Worm (Caenorhabditis elegans): ENCODE measurements around the gene frpr-18.

The frpr-18 gene

DNA sequence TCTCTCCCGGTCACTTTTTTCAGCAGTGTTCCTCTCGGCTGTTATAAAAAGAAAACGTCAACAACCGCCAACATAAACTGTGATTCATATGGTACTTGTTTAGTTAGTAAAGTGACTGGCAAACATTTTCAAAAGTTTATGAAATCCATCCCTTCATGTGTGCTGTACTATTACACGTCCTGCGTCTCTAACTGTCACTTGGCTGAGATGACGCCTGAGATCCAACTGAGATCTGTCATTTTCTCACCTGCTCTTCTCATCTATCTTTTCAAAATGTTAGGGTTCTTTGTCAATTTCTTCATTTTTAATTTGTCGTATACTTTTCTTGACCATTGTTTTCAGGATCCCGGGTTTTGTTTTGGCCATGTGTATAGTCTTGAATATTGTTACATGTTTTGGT lies 4.6 kb downstream of the frpr-18 start:
- TF ChIP-seq tbx-37 (GFP tag; conservative IDR thresholded peaks at IDR 0.05) (no peak), pes-1 (GFP tag; IDR thresholded peaks at IDR 0.05) (no peak), hmbx-1 (tag; optimal IDR thresholded peaks at IDR 0.05) (no peak), flt-1 (GFP tag; IDR thresholded peaks at IDR 0.05) (no peak), sea-1 (GFP tag; conservative IDR thresholded peaks at IDR 0.05) (no peak), B0310.2 (tag; optimal IDR thresholded peaks at IDR 0.05) (no peak), ets-7 (tag; optimal IDR thresholded peaks at IDR 0.05) (no peak), F13C5.2 (tag; optimal IDR thresholded peaks at IDR 0.05) (no peak), ama-1 (optimal IDR thresholded peaks at IDR 0.05) (no peak), hnd-1 (tag; optimal IDR thresholded peaks at IDR 0.05) (no peak), tbx-11 (GFP tag; IDR thresholded peaks at IDR 0.05) (no peak), aly-1 (tag; optimal IDR thresholded peaks at IDR 0.05) (no peak), scrt-1 (GFP tag; IDR thresholded peaks at IDR 0.05) (no peak), hmg-4 (GFP tag; optimal IDR thresholded peaks at IDR 0.05) (no peak)

DNA sequence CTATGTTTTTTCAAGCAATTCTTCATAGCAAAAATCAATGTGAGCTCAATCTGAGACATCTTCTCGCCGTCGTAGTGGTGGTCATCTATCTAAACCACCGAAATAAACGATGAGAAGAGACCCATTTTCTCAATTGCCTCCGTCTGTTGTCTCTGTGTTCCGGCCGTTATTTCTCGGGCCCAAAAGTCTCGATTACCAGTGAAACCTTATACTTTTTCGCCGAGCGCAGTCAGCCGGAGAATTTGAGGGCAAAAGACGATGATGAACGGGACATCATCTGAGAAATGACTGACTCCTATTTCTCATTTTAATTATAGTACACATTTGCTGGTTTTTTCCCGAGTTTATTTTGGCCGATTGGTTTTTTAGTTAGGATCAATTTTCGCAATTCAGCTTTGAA lies 5.7 kb downstream of the frpr-18 start:
- no peak for TF ChIP-seq F13C5.2 (tag; optimal IDR thresholded peaks at IDR 0.05)
- no peak for TF ChIP-seq B0310.2 (tag; optimal IDR thresholded peaks at IDR 0.05)
- TF ChIP-seq ceh-13 (GFP tag; optimal IDR thresholded peaks at IDR 0.05), result no peak
- TF ChIP-seq ama-1 (optimal IDR thresholded peaks at IDR 0.05), result no peak
- TF ChIP-seq tbx-11 (GFP tag; IDR thresholded peaks at IDR 0.05), result no peak
- TF ChIP-seq pes-1 (GFP tag; IDR thresholded peaks at IDR 0.05), result no peak
- TF ChIP-seq hmbx-1 (tag; optimal IDR thresholded peaks at IDR 0.05), result no peak
- no peak for TF ChIP-seq aly-1 (tag; optimal IDR thresholded peaks at IDR 0.05)
- TF ChIP-seq scrt-1 (GFP tag; IDR thresholded peaks at IDR 0.05), result no peak
- no peak for TF ChIP-seq hnd-1 (tag; optimal IDR thresholded peaks at IDR 0.05)
- TF ChIP-seq tra-4 (tag; optimal IDR thresholded peaks at IDR 0.05), result no peak
- no peak for TF ChIP-seq tbx-37 (GFP tag; conservative IDR thresholded peaks at IDR 0.05)
- no peak for TF ChIP-seq sea-1 (GFP tag; conservative IDR thresholded peaks at IDR 0.05)
- TF ChIP-seq hmg-4 (GFP tag; optimal IDR thresholded peaks at IDR 0.05), result no peak
- TF ChIP-seq flt-1 (GFP tag; IDR thresholded peaks at IDR 0.05), result no peak
- no peak for TF ChIP-seq ets-7 (tag; optimal IDR thresholded peaks at IDR 0.05)
- TF ChIP-seq ceh-36 (tag; optimal IDR thresholded peaks at IDR 0.05), result no peak

DNA sequence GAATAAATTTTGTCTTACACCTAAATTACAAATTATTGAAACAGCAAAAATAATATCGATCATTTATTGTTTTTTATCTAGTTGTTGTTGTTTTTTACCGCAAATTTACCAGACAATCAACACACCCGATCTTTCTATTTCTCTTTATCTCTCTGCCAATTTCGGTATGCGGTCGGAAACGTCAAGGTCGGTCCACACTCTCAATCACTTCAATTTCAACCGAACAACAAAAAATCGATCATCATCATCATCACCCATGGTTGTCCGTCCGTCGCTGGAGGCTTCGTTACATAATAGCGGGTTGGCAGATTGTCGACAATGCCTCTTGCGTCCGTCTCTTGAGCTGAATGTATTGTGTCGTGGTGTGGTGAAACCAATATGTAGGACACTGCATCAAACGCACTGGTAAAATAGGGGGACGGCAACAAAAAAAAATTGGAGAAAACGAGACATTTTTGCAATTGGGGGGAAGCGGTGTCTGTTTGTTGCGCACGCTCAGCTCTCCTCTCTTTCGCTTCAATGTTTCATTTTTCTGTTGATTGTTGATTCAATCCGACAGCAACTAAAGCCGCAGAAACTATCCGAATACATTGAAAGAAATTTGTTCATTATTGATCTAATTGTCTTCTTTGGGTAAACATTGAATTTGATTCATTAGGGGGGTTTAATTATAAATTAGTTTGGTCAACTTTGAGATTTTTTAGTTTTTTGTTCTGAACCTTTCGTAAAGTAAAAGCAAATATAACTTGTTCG lies 6.8 kb downstream of the frpr-18 start:
- TF ChIP-seq pes-1 (GFP tag; IDR thresholded peaks at IDR 0.05), result no peak
- TF ChIP-seq F13C5.2 (tag; optimal IDR thresholded peaks at IDR 0.05), result no peak
- peak; percentile 18 for TF ChIP-seq hmg-4 (GFP tag; optimal IDR thresholded peaks at IDR 0.05)
- no peak for TF ChIP-seq ama-1 (optimal IDR thresholded peaks at IDR 0.05)

DNA sequence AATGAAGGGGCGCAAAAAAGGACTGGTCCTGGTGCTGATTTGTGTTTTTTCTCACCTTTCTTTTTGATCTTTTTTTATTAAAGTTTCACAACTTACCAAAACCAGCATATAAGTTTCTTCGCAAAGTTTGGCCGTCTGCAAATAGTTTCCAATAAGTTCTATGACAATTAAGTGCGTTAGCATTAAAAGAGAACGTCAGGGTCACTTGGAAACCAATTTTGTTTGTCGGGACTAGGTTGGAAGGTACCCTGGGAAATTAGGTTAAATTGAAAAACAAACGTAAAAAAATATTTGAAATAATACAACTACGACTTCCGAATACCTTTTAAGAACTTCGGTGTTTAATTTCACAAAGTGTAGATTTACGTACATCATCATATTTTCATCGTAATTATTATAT lies 8.5 kb downstream of the frpr-18 start:
- no peak for TF ChIP-seq hnd-1 (tag; optimal IDR thresholded peaks at IDR 0.05)
- no peak for TF ChIP-seq hmbx-1 (tag; optimal IDR thresholded peaks at IDR 0.05)
- no peak for TF ChIP-seq pes-1 (GFP tag; IDR thresholded peaks at IDR 0.05)
- TF ChIP-seq tbx-37 (GFP tag; conservative IDR thresholded peaks at IDR 0.05), result no peak
- no peak for TF ChIP-seq tbx-11 (GFP tag; IDR thresholded peaks at IDR 0.05)
- TF ChIP-seq ets-7 (tag; optimal IDR thresholded peaks at IDR 0.05), result no peak
- TF ChIP-seq B0310.2 (tag; optimal IDR thresholded peaks at IDR 0.05), result no peak
- TF ChIP-seq ama-1 (optimal IDR thresholded peaks at IDR 0.05), result no peak
- TF ChIP-seq ceh-13 (GFP tag; optimal IDR thresholded peaks at IDR 0.05), result no peak

DNA sequence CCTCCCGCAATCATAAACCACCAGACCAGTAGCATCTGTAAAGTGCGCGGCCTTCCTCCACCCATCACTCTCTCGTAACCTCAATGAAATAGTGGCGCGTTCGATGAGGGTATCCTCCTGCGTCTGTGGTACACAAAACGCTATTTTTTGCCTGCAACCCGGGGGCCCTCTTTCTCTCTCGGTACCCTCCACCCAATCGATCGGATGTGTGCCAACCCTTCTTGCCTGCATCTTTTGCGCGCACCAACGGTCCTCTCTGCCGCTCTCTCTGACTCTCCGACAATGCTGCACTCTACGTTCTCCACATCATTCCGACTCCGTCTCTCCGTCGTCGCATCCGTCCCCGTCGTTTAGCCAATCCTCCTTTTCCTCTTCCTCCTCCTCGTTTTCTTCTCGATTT lies 9.4 kb downstream of the frpr-18 start:
- TF ChIP-seq hmg-4 (GFP tag; optimal IDR thresholded peaks at IDR 0.05), result peak; percentile 93
- TF ChIP-seq ets-7 (tag; optimal IDR thresholded peaks at IDR 0.05), result peak; percentile 43
- no peak for TF ChIP-seq tra-4 (tag; optimal IDR thresholded peaks at IDR 0.05)
- no peak for TF ChIP-seq tbx-37 (GFP tag; conservative IDR thresholded peaks at IDR 0.05)
- peak; percentile 72; the same call in 1 of the 2 replicates for TF ChIP-seq sea-1 (GFP tag; conservative IDR thresholded peaks at IDR 0.05)
- peak; percentile 64 for TF ChIP-seq aly-1 (tag; optimal IDR thresholded peaks at IDR 0.05)
- TF ChIP-seq F13C5.2 (tag; optimal IDR thresholded peaks at IDR 0.05), result peak; percentile 78
- TF ChIP-seq hmbx-1 (tag; optimal IDR thresholded peaks at IDR 0.05), result no peak
- no peak for TF ChIP-seq scrt-1 (GFP tag; IDR thresholded peaks at IDR 0.05)
- no peak for TF ChIP-seq tbx-11 (GFP tag; IDR thresholded peaks at IDR 0.05)
- TF ChIP-seq flt-1 (GFP tag; IDR thresholded peaks at IDR 0.05), result peak; percentile 58; the same call in 1 of the 2 replicates

DNA sequence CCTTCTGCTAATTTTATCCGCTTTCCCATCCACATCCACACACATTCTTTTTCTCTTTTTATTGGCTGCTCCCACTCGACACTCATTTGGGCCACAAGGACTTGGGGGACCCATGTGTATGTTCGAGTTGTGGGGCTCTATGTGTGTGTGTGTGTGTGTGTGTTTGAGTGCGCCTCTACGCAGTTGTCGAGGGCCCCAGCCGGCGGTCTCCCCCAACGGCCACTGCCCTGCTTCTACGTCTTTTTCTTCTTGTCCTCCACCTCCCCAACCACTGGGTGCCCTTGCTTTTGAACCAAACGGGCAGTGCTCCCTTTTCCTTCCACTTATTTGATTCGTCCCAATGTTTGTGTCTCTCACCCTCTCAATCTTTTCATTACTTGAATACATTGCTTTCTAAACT lies 10.5 kb downstream of the frpr-18 start:
- 0 out of 2 replicates have a peak, but pooled peaks have one; percentile 39 for TF ChIP-seq tbx-37 (GFP tag; conservative IDR thresholded peaks at IDR 0.05)
- peak; percentile 68 for TF ChIP-seq F13C5.2 (tag; optimal IDR thresholded peaks at IDR 0.05)
- TF ChIP-seq flt-1 (GFP tag; IDR thresholded peaks at IDR 0.05), result peak; percentile 23; the same call in 1 of the 2 replicates
- TF ChIP-seq hmg-4 (GFP tag; optimal IDR thresholded peaks at IDR 0.05), result peak; percentile 83
- peak; percentile 47 for TF ChIP-seq ceh-36 (tag; optimal IDR thresholded peaks at IDR 0.05)
- no peak for TF ChIP-seq pes-1 (GFP tag; IDR thresholded peaks at IDR 0.05)
- peak; percentile 46 for TF ChIP-seq aly-1 (tag; optimal IDR thresholded peaks at IDR 0.05)
- no peak for TF ChIP-seq sea-1 (GFP tag; conservative IDR thresholded peaks at IDR 0.05)
- TF ChIP-seq tra-4 (tag; optimal IDR thresholded peaks at IDR 0.05), result no peak

DNA sequence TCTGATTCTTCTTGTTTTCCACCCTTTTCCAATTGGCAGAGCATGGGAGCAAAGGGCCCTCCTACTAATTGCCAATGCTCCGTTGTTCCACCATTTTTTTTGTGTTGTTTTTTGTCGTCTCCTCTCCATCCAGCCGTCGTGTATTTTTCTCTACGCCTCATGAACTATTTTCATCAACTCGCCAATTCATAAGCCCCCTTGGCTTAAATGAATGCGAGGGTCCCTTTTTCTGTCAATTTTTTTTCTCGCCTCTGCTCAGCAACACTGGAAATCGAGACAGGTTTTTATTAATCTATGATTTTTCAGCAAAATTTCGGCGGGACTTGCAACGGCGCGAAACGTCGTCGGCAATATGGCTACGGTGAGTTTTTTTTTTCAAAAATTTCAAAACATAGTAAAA lies 10.9 kb downstream of the frpr-18 start, which contains the start of gene unc-70:
Gene unc-70, plus strand, starts transcription at position 301 of the 400 bp plus-strand sequence.
- no peak for TF ChIP-seq ama-1 (optimal IDR thresholded peaks at IDR 0.05)
- no peak for TF ChIP-seq scrt-1 (GFP tag; IDR thresholded peaks at IDR 0.05)
- TF ChIP-seq pes-1 (GFP tag; IDR thresholded peaks at IDR 0.05), result no peak
- no peak for TF ChIP-seq hnd-1 (tag; optimal IDR thresholded peaks at IDR 0.05)
- TF ChIP-seq sea-1 (GFP tag; conservative IDR thresholded peaks at IDR 0.05), result no peak
- no peak for TF ChIP-seq F13C5.2 (tag; optimal IDR thresholded peaks at IDR 0.05)
- no peak for TF ChIP-seq ceh-13 (GFP tag; optimal IDR thresholded peaks at IDR 0.05)
- TF ChIP-seq tbx-37 (GFP tag; conservative IDR thresholded peaks at IDR 0.05), result no peak
- TF ChIP-seq hmbx-1 (tag; optimal IDR thresholded peaks at IDR 0.05), result no peak
- TF ChIP-seq tra-4 (tag; optimal IDR thresholded peaks at IDR 0.05), result no peak
- TF ChIP-seq tbx-11 (GFP tag; IDR thresholded peaks at IDR 0.05), result no peak
- no peak for TF ChIP-seq flt-1 (GFP tag; IDR thresholded peaks at IDR 0.05)
- no peak for TF ChIP-seq aly-1 (tag; optimal IDR thresholded peaks at IDR 0.05)
- no peak for TF ChIP-seq ets-7 (tag; optimal IDR thresholded peaks at IDR 0.05)
- TF ChIP-seq hmg-4 (GFP tag; optimal IDR thresholded peaks at IDR 0.05), result no peak
- no peak for TF ChIP-seq B0310.2 (tag; optimal IDR thresholded peaks at IDR 0.05)
- TF ChIP-seq ceh-36 (tag; optimal IDR thresholded peaks at IDR 0.05), result no peak
